Worm (Caenorhabditis elegans) whole organism, L1 larva: ENCODE measurements around the gene ZK177.12.

Experiments used
- C04F5.9 ChIP-seq: sonication (generic microtip); optimal IDR thresholded peaks from 2 replicates; lab custom pipeline; 2016; ENCODE audit warnings: missing genetic modification characterization, missing compliant biosample characterization
- C16A3.4 ChIP-seq: fragments of 150-350 bp; optimal IDR thresholded peaks from 2 replicates; lab custom pipeline; 2014; ENCODE audit warnings: missing biosample characterization, missing genetic modification characterization
- C34B4.2 ChIP-seq: sonication (generic microtip); optimal IDR thresholded peaks from 2 replicates; lab custom pipeline; 2017; ENCODE audit warnings: mild to moderate bottlenecking, missing genetic modification characterization, missing compliant biosample characterization
- F16B12.6 ChIP-seq: fragments of 150-350 bp; optimal IDR thresholded peaks from 2 replicates; lab custom pipeline; 2014; ENCODE audit warnings: missing biosample characterization, missing genetic modification characterization
- Y116A8C.19 ChIP-seq: sonication (generic microtip); optimal IDR thresholded peaks from 2 replicates; lab custom pipeline; 2016; ENCODE audit warnings: missing compliant biosample characterization, missing genetic modification characterization, borderline replicate concordance
- aly-2 ChIP-seq: fragments of 150-350 bp; optimal IDR thresholded peaks from 2 replicates; lab custom pipeline; 2014; ENCODE audit warnings: missing biosample characterization, missing genetic modification characterization
- ama-1 ChIP-seq: fragments of 150-350 bp; optimal IDR thresholded peaks from 2 replicates; lab custom pipeline; 2014
- ceh-63 ChIP-seq: fragments of 200-800 bp; sonication (Bioruptor generic); optimal IDR thresholded peaks from 2 replicates; lab custom pipeline; 2018; ENCODE audit warnings: mild to moderate bottlenecking, missing genetic modification characterization, missing compliant biosample characterization
- ceh-82 ChIP-seq, 3 experiments: fragments of 150-350 bp in 1 of 3; sonication (generic microtip) in 2 of 3; optimal IDR thresholded peaks; 2 replicates each; lab custom pipeline; 2014 to 2017; ENCODE audit warnings: missing biosample characterization in 3 of 3, missing genetic modification characterization in 3 of 3
- ceh-88 ChIP-seq: fragments of 200-800 bp; sonication (Bioruptor generic); IDR thresholded peaks from 2 replicates; pipeline ENCODE4 v1.3.6; 2022; ENCODE audit warnings: missing genetic modification characterization, missing compliant biosample characterization
- ces-1 ChIP-seq: fragments of 150-350 bp; optimal IDR thresholded peaks from 2 replicates; lab custom pipeline; 2014; ENCODE audit warnings: missing biosample characterization, missing genetic modification reagents, missing genetic modification characterization
- dpl-1 ChIP-seq, 3 experiments: fragments of 150-350 bp in 2 of 3; sonication (generic microtip) in 1 of 3; optimal IDR thresholded peaks; 2 replicates each; lab custom pipeline; 2014 to 2017; ENCODE audit warnings: missing biosample characterization in 3 of 3, missing genetic modification characterization in 3 of 3, missing genetic modification reagents in 3 of 3
- dsc-1 ChIP-seq: sonication (generic microtip); optimal IDR thresholded peaks from 2 replicates; lab custom pipeline; 2016; ENCODE audit warnings: mild to moderate bottlenecking, missing genetic modification characterization, missing compliant biosample characterization
- efl-1 ChIP-seq, 4 experiments: fragments of 150-350 bp; optimal IDR thresholded peaks in 3 of 4; peaks in 1 of 4; 1 replicate in 1 of 4; 2 replicates in 3 of 4; lab custom pipeline; 2014; ENCODE audit warnings: missing biosample characterization in 2 of 4, missing genetic modification characterization in 2 of 4, missing genetic modification reagents in 2 of 4
- efl-3 ChIP-seq: fragments of 200-800 bp; sonication (Bioruptor generic); optimal IDR thresholded peaks from 2 replicates; lab custom pipeline; 2018; ENCODE audit warnings: mild to moderate bottlenecking, missing genetic modification characterization, missing compliant biosample characterization
- egl-13 ChIP-seq: sonication (generic microtip); optimal IDR thresholded peaks from 2 replicates; lab custom pipeline; 2016; ENCODE audit warnings: missing genotype, missing genetic modification reagents, missing genetic modification characterization, missing compliant biosample characterization
- elt-2 ChIP-seq: sonication (generic microtip); optimal IDR thresholded peaks from 2 replicates; lab custom pipeline; 2016; ENCODE audit warnings: missing genetic modification characterization, mild to moderate bottlenecking, inconsistent platforms, missing compliant biosample characterization, missing genetic modification reagents
- fkh-10 ChIP-seq: sonication (generic microtip); optimal IDR thresholded peaks from 2 replicates; lab custom pipeline; 2017; ENCODE audit warnings: missing biosample characterization, missing genetic modification reagents, missing genetic modification characterization
- fkh-4 ChIP-seq: sonication (generic microtip); optimal IDR thresholded peaks from 2 replicates; lab custom pipeline; 2016; ENCODE audit warnings: missing compliant biosample characterization, missing genetic modification characterization, borderline replicate concordance
- fkh-8 ChIP-seq: sonication (generic microtip); optimal IDR thresholded peaks from 2 replicates; lab custom pipeline; 2016; ENCODE audit warnings: mild to moderate bottlenecking, missing genetic modification characterization, missing compliant biosample characterization
- fos-1 ChIP-seq: fragments of 150-350 bp; optimal IDR thresholded peaks from 2 replicates; lab custom pipeline; 2014; ENCODE audit warnings: missing biosample characterization, missing genetic modification characterization
- isw-1 ChIP-seq: fragments of 200-800 bp; sonication (Bioruptor generic); IDR thresholded peaks from 2 replicates; pipeline ENCODE4 v1.3.6; 2022; ENCODE audit warnings: missing genetic modification characterization, missing compliant biosample characterization
- jun-1 ChIP-seq: fragments of 150-350 bp; optimal IDR thresholded peaks from 2 replicates; lab custom pipeline; 2014; ENCODE audit warnings: missing biosample characterization, missing genetic modification reagents, missing genetic modification characterization
- lin-14 ChIP-seq: fragments of 200-800 bp; sonication (Bioruptor generic); optimal IDR thresholded peaks from 2 replicates; lab custom pipeline; 2018; ENCODE audit warnings: mild to moderate bottlenecking, missing genetic modification characterization, moderate library complexity, missing compliant biosample characterization
- lin-39 ChIP-seq: fragments of 150-350 bp; optimal IDR thresholded peaks from 2 replicates; lab custom pipeline; 2014; ENCODE audit warnings: missing biosample characterization, missing genetic modification reagents, missing genetic modification characterization
- lsy-2 ChIP-seq, 2 experiments: fragments of 150-350 bp; optimal IDR thresholded peaks; 2 replicates each; lab custom pipeline; 2014; ENCODE audit warnings: missing biosample characterization in 2 of 2, missing genetic modification characterization in 2 of 2
- mab-9 ChIP-seq: fragments of 200-800 bp; sonication (Bioruptor generic); IDR thresholded peaks from 2 replicates; pipeline ENCODE4 v1.3.6; 2022; ENCODE audit warnings: missing genetic modification reagents, missing genetic modification characterization, missing compliant biosample characterization
- mdl-1 ChIP-seq, 2 experiments: fragments of 150-350 bp; optimal IDR thresholded peaks; 2 replicates each; lab custom pipeline; 2014 to 2017; ENCODE audit warnings: missing biosample characterization in 2 of 2, missing genetic modification characterization in 2 of 2, inconsistent platforms in 1 of 2
- mep-1 ChIP-seq: fragments of 150-350 bp; optimal IDR thresholded peaks from 2 replicates; lab custom pipeline; 2014; ENCODE audit warnings: missing biosample characterization, missing genetic modification characterization
- nhr-237 ChIP-seq: fragments of 150-350 bp; optimal IDR thresholded peaks from 2 replicates; lab custom pipeline; 2014; ENCODE audit warnings: missing biosample characterization, missing genetic modification characterization
- nhr-28 ChIP-seq: fragments of 150-350 bp; optimal IDR thresholded peaks from 2 replicates; lab custom pipeline; 2014; ENCODE audit warnings: missing biosample characterization, missing genetic modification characterization
- nhr-47 ChIP-seq: sonication (generic microtip); optimal IDR thresholded peaks from 2 replicates; lab custom pipeline; 2016; ENCODE audit warnings: mild to moderate bottlenecking, missing genetic modification characterization, moderate library complexity, missing compliant biosample characterization
- nhr-71 ChIP-seq: sonication (generic microtip); optimal IDR thresholded peaks from 2 replicates; lab custom pipeline; 2016; ENCODE audit warnings: mild to moderate bottlenecking, missing genetic modification characterization, moderate library complexity, missing compliant biosample characterization
- nhr-76 ChIP-seq: sonication (generic microtip); optimal IDR thresholded peaks from 2 replicates; lab custom pipeline; 2017; ENCODE audit warnings: missing biosample characterization, missing genetic modification characterization
- nhr-77 ChIP-seq: fragments of 150-350 bp; optimal IDR thresholded peaks from 2 replicates; lab custom pipeline; 2014; ENCODE audit warnings: missing biosample characterization, missing genetic modification characterization
- nhr-84 ChIP-seq: sonication (generic microtip); optimal IDR thresholded peaks from 2 replicates; lab custom pipeline; 2017; ENCODE audit warnings: missing biosample characterization, missing genetic modification characterization
- nhr-85 ChIP-seq: sonication (generic microtip); peaks from one replicate; lab custom pipeline; 2016; ENCODE audit warnings: missing genetic modification characterization, inconsistent platforms, missing compliant biosample characterization
- nhr-90 ChIP-seq: sonication (generic microtip); optimal IDR thresholded peaks from 2 replicates; lab custom pipeline; 2016; ENCODE audit warnings: mild to moderate bottlenecking, missing genetic modification characterization, missing compliant biosample characterization; ENCODE audit not compliant: poor library complexity
- pag-3 ChIP-seq: sonication (generic microtip); optimal IDR thresholded peaks from 2 replicates; lab custom pipeline; 2017; ENCODE audit warnings: missing genetic modification characterization, mild to moderate bottlenecking, missing compliant biosample characterization, antibody characterized with exemption, borderline replicate concordance; ENCODE audit not compliant: insufficient read depth
- pax-3 ChIP-seq: fragments of 200-800 bp; sonication (Bioruptor generic); optimal IDR thresholded peaks from 2 replicates; lab custom pipeline; 2018; ENCODE audit warnings: mild to moderate bottlenecking, missing genetic modification characterization, moderate library complexity, missing compliant biosample characterization
- pqm-1 ChIP-seq: sonication (generic microtip); optimal IDR thresholded peaks from 3 replicates; lab custom pipeline; 2017; ENCODE audit warnings: missing biosample characterization, missing genetic modification characterization
- rnt-1 ChIP-seq: sonication (generic microtip); optimal IDR thresholded peaks from 2 replicates; lab custom pipeline; 2016; ENCODE audit warnings: mild to moderate bottlenecking, missing genetic modification characterization, moderate library complexity, missing compliant biosample characterization
- skn-1 ChIP-seq: fragments of 150-350 bp; optimal IDR thresholded peaks from 2 replicates; lab custom pipeline; 2014; ENCODE audit warnings: missing biosample characterization, missing genetic modification characterization
- snu-23 ChIP-seq: sonication (generic microtip); optimal IDR thresholded peaks from 2 replicates; lab custom pipeline; 2016; ENCODE audit warnings: missing genetic modification characterization, missing compliant biosample characterization
- sptf-1 ChIP-seq: fragments of 150-350 bp; optimal IDR thresholded peaks from 2 replicates; lab custom pipeline; 2014; ENCODE audit warnings: missing biosample characterization, missing genetic modification characterization
- swsn-7 ChIP-seq: sonication (generic microtip); optimal IDR thresholded peaks from 2 replicates; lab custom pipeline; 2016; ENCODE audit warnings: missing genetic modification characterization, missing compliant biosample characterization
- tlp-1 ChIP-seq: fragments of 150-350 bp; optimal IDR thresholded peaks from 2 replicates; lab custom pipeline; 2014; ENCODE audit warnings: missing biosample characterization, missing genetic modification characterization
- unc-130 ChIP-seq: fragments of 150-350 bp; optimal IDR thresholded peaks from 2 replicates; lab custom pipeline; 2017; ENCODE audit warnings: missing biosample characterization, missing genetic modification characterization, inconsistent platforms
- unc-98 ChIP-seq: fragments of 200-800 bp; sonication (Bioruptor generic); IDR thresholded peaks from 2 replicates; pipeline ENCODE4 v1.3.6; 2022; ENCODE audit warnings: missing genetic modification characterization, missing compliant biosample characterization
- xbp-1 ChIP-seq: sonication (generic microtip); optimal IDR thresholded peaks from 2 replicates; lab custom pipeline; 2016; ENCODE audit warnings: missing genetic modification characterization, missing compliant biosample characterization
- zag-1 ChIP-seq: fragments of 150-350 bp; optimal IDR thresholded peaks from 2 replicates; lab custom pipeline; 2014; ENCODE audit warnings: missing biosample characterization, missing genetic modification characterization
- ztf-11 ChIP-seq, 2 experiments: sonication (generic microtip); optimal IDR thresholded peaks; 2 replicates each; lab custom pipeline; 2016 to 2017; ENCODE audit warnings: missing genetic modification characterization in 2 of 2, missing biosample characterization in 1 of 2, missing compliant biosample characterization in 1 of 2
- ztf-4 ChIP-seq: fragments of 150-350 bp; optimal IDR thresholded peaks from 2 replicates; lab custom pipeline; 2014; ENCODE audit warnings: missing biosample characterization, missing genetic modification characterization

Gene ZK177.12

ce11 chrII:5544145-5544515, 22.6 kb downstream of the ZK177.12 start:
- peak; percentile 66 for TF ChIP-seq nhr-85 (tag; lab: Kevin White, UChicago)
- TF ChIP-seq fkh-4 (tag; lab: Kevin White, UChicago) = no peak
- TF ChIP-seq mep-1 (tag; lab: Kevin White, UChicago) = no peak
- no peak for TF ChIP-seq isw-1 (GFP tag; lab: Robert Waterston, UW)
- TF ChIP-seq pax-3 (tag; lab: Kevin White, UChicago) = no peak
- TF ChIP-seq C04F5.9 (tag; lab: Kevin White, UChicago) = peak; percentile 57
- peak; percentile 24 for TF ChIP-seq F16B12.6 (tag; lab: Kevin White, UChicago)
- TF ChIP-seq nhr-71 = peak; percentile 79
- peak; percentile 53 for TF ChIP-seq nhr-47 (tag; lab: Kevin White, UChicago)
- TF ChIP-seq pqm-1 (tag; lab: Kevin White, UChicago) = no peak
- TF ChIP-seq egl-13 (tag; lab: Kevin White, UChicago) = no peak
- TF ChIP-seq fos-1 (tag; lab: Kevin White, UChicago) = no peak
- no peak for TF ChIP-seq tlp-1 (tag; lab: Kevin White, UChicago)
- peak; percentile 78 for TF ChIP-seq nhr-77 (tag; lab: Kevin White, UChicago)
- TF ChIP-seq ceh-82 (tag; optimal IDR thresholded peaks at IDR 0.05; lab: Kevin White, UChicago) = peak in 1 of 3 experiments; percentile 29
- TF ChIP-seq aly-2 (tag; lab: Kevin White, UChicago) = no peak
- peak; percentile 63 for TF ChIP-seq C16A3.4 (tag; lab: Kevin White, UChicago)
- TF ChIP-seq sptf-1 = no peak
- peak; percentile 5 for TF ChIP-seq dsc-1 (tag; lab: Kevin White, UChicago)
- peak; percentile 27 for TF ChIP-seq xbp-1 (tag; lab: Kevin White, UChicago)
- peak; percentile 50 to 72 for TF ChIP-seq lsy-2 (tag; optimal IDR thresholded peaks at IDR 0.05; lab: Kevin White, UChicago)
- TF ChIP-seq nhr-28 (tag; lab: Kevin White, UChicago) = no peak
- TF ChIP-seq ces-1 (GFP tag; lab: Kevin White, UChicago) = no peak
- peak; percentile 91 for TF ChIP-seq rnt-1 (tag; lab: Kevin White, UChicago)
- TF ChIP-seq unc-130 (tag; lab: Kevin White, UChicago) = no peak
- TF ChIP-seq nhr-237 (tag; lab: Kevin White, UChicago) = no peak
- TF ChIP-seq nhr-84 (tag; lab: Kevin White, UChicago) = peak; percentile 40
- peak; percentile 69 for TF ChIP-seq nhr-90 (tag; lab: Kevin White, UChicago)
- peak; percentile 33 to 37 for TF ChIP-seq efl-1 (optimal IDR thresholded peaks at IDR 0.05; lab: Kevin White, UChicago)
- peak in 1 of 2 experiments; percentile 91 for TF ChIP-seq efl-1 (GFP tag; optimal IDR thresholded peaks at IDR 0.05 in 1 of 2; lab: Kevin White, UChicago)
- peak; percentile 70 for TF ChIP-seq lin-39 (tag; lab: Kevin White, UChicago)
- TF ChIP-seq ztf-4 (tag; lab: Kevin White, UChicago) = peak; percentile 37
- TF ChIP-seq mdl-1 (tag; optimal IDR thresholded peaks at IDR 0.05; lab: Kevin White, UChicago) = peak in 1 of 2 experiments; percentile 46
- peak; percentile 95 for TF ChIP-seq swsn-7 (tag; lab: Kevin White, UChicago)
- TF ChIP-seq efl-3 = no peak
- no peak for TF ChIP-seq fkh-10
- TF ChIP-seq mab-9 (GFP tag; lab: Robert Waterston, UW) = no peak
- peak; percentile 77 for TF ChIP-seq elt-2 (tag; lab: Kevin White, UChicago)
- peak; percentile 97 for TF ChIP-seq ama-1
- no peak for TF ChIP-seq ceh-88 (GFP tag; lab: Robert Waterston, UW)
- no peak for TF ChIP-seq ztf-11 (tag; optimal IDR thresholded peaks at IDR 0.05; lab: Kevin White, UChicago)
- peak; percentile 58 for TF ChIP-seq jun-1 (tag; lab: Kevin White, UChicago)
- no peak for TF ChIP-seq C34B4.2 (tag; lab: Kevin White, UChicago)
- peak; percentile 70 for TF ChIP-seq snu-23 (GFP tag; lab: Kevin White, UChicago)
- peak; percentile 32 for TF ChIP-seq lin-14 (GFP tag; lab: Kevin White, UChicago)
- TF ChIP-seq ceh-63 (GFP tag; lab: Kevin White, UChicago) = no peak
- peak; percentile 11 to 47 (median 25) for TF ChIP-seq dpl-1 (GFP tag; optimal IDR thresholded peaks at IDR 0.05; lab: Kevin White, UChicago)
- TF ChIP-seq Y116A8C.19 (tag; lab: Kevin White, UChicago) = no peak
- no peak for TF ChIP-seq pag-3 (tag; lab: Kevin White, UChicago)
- peak; percentile 26 for TF ChIP-seq skn-1 (tag; lab: Kevin White, UChicago)
- no peak for TF ChIP-seq unc-98 (GFP tag; lab: Robert Waterston, UW)
- no peak for TF ChIP-seq fkh-8 (tag; lab: Kevin White, UChicago)
- TF ChIP-seq zag-1 (tag; lab: Kevin White, UChicago) = no peak
- TF ChIP-seq nhr-76 (tag; lab: Kevin White, UChicago) = peak; percentile 9
